Worm (Caenorhabditis elegans) whole organism, L2 larva: Measurements from ENCODE around the gene K01D12.10.

Experiments used
- aly-2 ChIP-seq: fragments of 150-350 bp; optimal IDR thresholded peaks from 2 replicates; lab custom pipeline; 2014; ENCODE audit warnings: missing biosample characterization, missing genetic modification characterization
- ceh-16 ChIP-seq: fragments of 150-350 bp; optimal IDR thresholded peaks from 2 replicates; lab custom pipeline; 2014; ENCODE audit warnings: missing biosample characterization, missing genetic modification characterization
- fos-1 ChIP-seq: fragments of 150-350 bp; optimal IDR thresholded peaks from 2 replicates; lab custom pipeline; 2014; ENCODE audit warnings: missing biosample characterization, missing genetic modification characterization
- mab-5 ChIP-seq: fragments of 150-350 bp; optimal IDR thresholded peaks from 2 replicates; lab custom pipeline; 2014; ENCODE audit warnings: missing biosample characterization, missing genetic modification characterization
- nhr-11 ChIP-seq: fragments of 150-350 bp; optimal IDR thresholded peaks from 2 replicates; lab custom pipeline; 2014; ENCODE audit warnings: missing biosample characterization, missing genetic modification characterization
- nhr-12 ChIP-seq: fragments of 150-350 bp; optimal IDR thresholded peaks from 2 replicates; lab custom pipeline; 2014; ENCODE audit warnings: missing biosample characterization, missing genetic modification characterization
- nhr-21 ChIP-seq: fragments of 150-350 bp; optimal IDR thresholded peaks from 2 replicates; lab custom pipeline; 2014; ENCODE audit warnings: missing biosample characterization, missing genetic modification characterization
- nhr-23 ChIP-seq: fragments of 150-350 bp; optimal IDR thresholded peaks from 2 replicates; lab custom pipeline; 2014; ENCODE audit warnings: missing biosample characterization, missing genetic modification reagents, missing genetic modification characterization
- sem-4 ChIP-seq: fragments of 150-350 bp; optimal IDR thresholded peaks from 2 replicates; lab custom pipeline; 2014; ENCODE audit warnings: missing biosample characterization, missing genetic modification reagents, missing genetic modification characterization
- skn-1 ChIP-seq: sonication (generic microtip); optimal IDR thresholded peaks from 2 replicates; lab custom pipeline; 2017; ENCODE audit warnings: missing biosample characterization, missing genetic modification characterization
- snpc-4 ChIP-seq: fragments of 150-350 bp; optimal IDR thresholded peaks from 2 replicates; lab custom pipeline; 2014; ENCODE audit warnings: missing biosample characterization, missing genetic modification characterization
- ztf-4 ChIP-seq: fragments of 150-350 bp; optimal IDR thresholded peaks from 2 replicates; lab custom pipeline; 2014; ENCODE audit warnings: missing biosample characterization, missing genetic modification characterization

ce11 chrV:12421360-12421759, 15.3 kb downstream of the K01D12.10 start:
- TF ChIP-seq nhr-21 (tag; lab: Kevin White, UChicago) (no peak), aly-2 (tag; lab: Kevin White, UChicago) (no peak), nhr-11 (tag; lab: Kevin White, UChicago) (no peak), fos-1 (tag; lab: Kevin White, UChicago) (no peak), ztf-4 (tag; lab: Kevin White, UChicago) (no peak), mab-5 (tag; lab: Kevin White, UChicago) (no peak), nhr-23 (tag; lab: Kevin White, UChicago) (no peak), snpc-4 (tag; lab: Kevin White, UChicago) (no peak), skn-1 (tag; lab: Kevin White, UChicago) (no peak), nhr-12 (no peak), sem-4 (tag; lab: Kevin White, UChicago) (no peak), ceh-16 (tag; lab: Kevin White, UChicago) (no peak)
